Worm (Caenorhabditis elegans): Measurements from ENCODE around the gene jmjd-4.

DNA sequence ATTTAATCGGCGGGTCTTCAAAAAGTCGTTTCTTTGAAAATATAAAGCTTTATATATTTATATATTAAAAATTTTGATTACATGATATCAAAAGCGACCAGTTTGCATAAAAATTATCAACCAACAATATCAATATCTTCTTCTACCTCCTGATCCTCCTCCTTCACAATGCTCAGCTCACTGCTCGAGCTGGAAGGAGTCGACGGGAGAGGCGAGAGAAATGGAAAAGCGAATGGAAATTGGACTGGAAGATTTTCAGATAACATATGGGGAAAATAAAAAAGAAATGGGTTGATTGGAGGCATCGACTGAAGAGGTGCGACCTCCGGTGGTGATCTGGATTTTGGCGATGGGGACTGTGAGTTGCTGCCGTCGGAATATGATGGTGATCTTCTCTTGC, 6.1 kb upstream of the jmjd-4 start:
- TF ChIP-seq scrt-1 (GFP tag; IDR thresholded peaks at IDR 0.05) = no peak
- TF ChIP-seq ama-1 (optimal IDR thresholded peaks at IDR 0.05) = no peak
- TF ChIP-seq ceh-13 (GFP tag; optimal IDR thresholded peaks at IDR 0.05) = no peak
- no peak for TF ChIP-seq pes-1 (GFP tag; IDR thresholded peaks at IDR 0.05)
- no peak for TF ChIP-seq tra-4 (tag; optimal IDR thresholded peaks at IDR 0.05)
- no peak for TF ChIP-seq tbx-37 (GFP tag; conservative IDR thresholded peaks at IDR 0.05)
- TF ChIP-seq B0310.2 (tag; optimal IDR thresholded peaks at IDR 0.05) = no peak
- no peak for TF ChIP-seq hmg-4 (GFP tag; optimal IDR thresholded peaks at IDR 0.05)
- TF ChIP-seq sea-1 (GFP tag; conservative IDR thresholded peaks at IDR 0.05) = no peak
- no peak for TF ChIP-seq hmbx-1 (tag; optimal IDR thresholded peaks at IDR 0.05)

Measured in whole organism, early embryonic.